Fruit fly (Drosophila melanogaster) whole organism, pupa: ENCODE data around the gene IFT54.
A peak's percentile ranks its signal among the peaks of the same experiment; 100 is the strongest.

ENCODE experiments used
- CG10348 ChIP-seq: fragments of 200-800 bp; sonication (Bioruptor generic); IDR thresholded peaks from 2 replicates; pipeline ENCODE4 v1.3.6; 2022; ENCODE audit warnings: missing biosample characterization, missing genetic modification characterization
- CG12605 ChIP-seq: fragments of 200-800 bp; sonication (Bioruptor generic); IDR thresholded peaks from 2 replicates; pipeline ENCODE4 v1.3.6; 2022; ENCODE audit warnings: missing biosample characterization, missing genetic modification characterization
- CG13204 ChIP-seq: fragments of 200-800 bp; sonication (Bioruptor generic); optimal IDR thresholded peaks from 2 replicates; lab custom pipeline; 2018; ENCODE audit warnings: missing biosample characterization, mild to moderate bottlenecking, missing genetic modification characterization, moderate library complexity
- CG14655 ChIP-seq: fragments of 200-800 bp; sonication (Bioruptor generic); optimal IDR thresholded peaks from 3 replicates; lab custom pipeline; 2017; ENCODE audit warnings: mild to moderate bottlenecking, missing biosample characterization, missing genetic modification reagents, missing genetic modification characterization
- CG15710 ChIP-seq: fragments of 200-800 bp; sonication (Bioruptor generic); optimal IDR thresholded peaks from 2 replicates; lab custom pipeline; 2018; ENCODE audit warnings: missing biosample characterization, mild to moderate bottlenecking, missing genetic modification characterization, moderate library complexity
- CG17806 ChIP-seq: fragments of 200-800 bp; sonication (Bioruptor generic); optimal IDR thresholded peaks from 2 replicates; lab custom pipeline; 2018; ENCODE audit warnings: missing biosample characterization, mild to moderate bottlenecking, missing genetic modification characterization, moderate library complexity
- CG32121 ChIP-seq: fragments of 200-800 bp; sonication (Bioruptor generic); IDR thresholded peaks from 2 replicates; pipeline ENCODE4 v1.3.6; 2022; ENCODE audit warnings: missing biosample characterization, missing genetic modification characterization
- CG34367 ChIP-seq: fragments of 200-800 bp; sonication (Bioruptor generic); optimal IDR thresholded peaks from 2 replicates; lab custom pipeline; 2018; ENCODE audit warnings: missing biosample characterization, mild to moderate bottlenecking, missing genetic modification characterization
- CG4496 ChIP-seq: fragments of 200-800 bp; sonication (Bioruptor generic); IDR thresholded peaks from 3 replicates; pipeline ENCODE4 v1.3.6; 2022; ENCODE audit warnings: missing biosample characterization, missing genetic modification characterization
- CG8159 ChIP-seq: fragments of 200-800 bp; sonication (Bioruptor generic); optimal IDR thresholded peaks from 3 replicates; lab custom pipeline; 2018; ENCODE audit warnings: missing biosample characterization, mild to moderate bottlenecking, missing genetic modification characterization, moderate library complexity
- CG8301 ChIP-seq: fragments of 200-800 bp; sonication (Bioruptor generic); optimal IDR thresholded peaks from 2 replicates; lab custom pipeline; 2018; ENCODE audit warnings: missing biosample characterization, mild to moderate bottlenecking, missing genetic modification characterization
- CG9948 ChIP-seq: fragments of 200-800 bp; sonication (Bioruptor generic); optimal IDR thresholded peaks from 2 replicates; lab custom pipeline; 2018; ENCODE audit warnings: missing biosample characterization, mild to moderate bottlenecking, missing genetic modification characterization, moderate library complexity
- D1 ChIP-seq: fragments of 200-800 bp; sonication (Bioruptor generic); optimal IDR thresholded peaks from 2 replicates; lab custom pipeline; 2018; ENCODE audit warnings: missing biosample characterization, mild to moderate bottlenecking, missing genetic modification characterization, moderate library complexity
- EcR ChIP-seq: fragments of 200-800 bp; sonication (Bioruptor generic); optimal IDR thresholded peaks from 3 replicates; lab custom pipeline; 2019; ENCODE audit warnings: missing biosample characterization, missing genetic modification characterization, mild to moderate bottlenecking, moderate library complexity, missing genetic modification reagents
- Ets98B ChIP-seq: fragments of 200-800 bp; sonication (Bioruptor generic); IDR thresholded peaks from 2 replicates; pipeline ENCODE4 v1.3.6; 2022; ENCODE audit warnings: missing biosample characterization, missing genetic modification characterization
- Pif1A ChIP-seq: fragments of 200-800 bp; sonication (Bioruptor generic); optimal IDR thresholded peaks from 3 replicates; lab custom pipeline; 2016; ENCODE audit warnings: missing biosample characterization, missing genetic modification characterization
- Pif1B ChIP-seq: fragments of 200-800 bp; sonication (Bioruptor generic); optimal IDR thresholded peaks from 3 replicates; lab custom pipeline; 2016; ENCODE audit warnings: missing biosample characterization, missing genetic modification characterization
- Snoo ChIP-seq: fragments of 200-800 bp; sonication (Bioruptor generic); optimal IDR thresholded peaks from 3 replicates; lab custom pipeline; 2017; ENCODE audit warnings: missing biosample characterization, mild to moderate bottlenecking, missing genetic modification characterization, inconsistent platforms
- fd96Ca ChIP-seq: fragments of 200-800 bp; sonication (Bioruptor generic); IDR thresholded peaks from 3 replicates; pipeline ENCODE4 v1.3.6; 2022; ENCODE audit warnings: missing biosample characterization, missing genetic modification characterization
- gl ChIP-seq: fragments of 200-800 bp; sonication (Bioruptor generic); optimal IDR thresholded peaks from 2 replicates; lab custom pipeline; 2018; ENCODE audit warnings: missing biosample characterization, mild to moderate bottlenecking, missing genetic modification characterization
- rn ChIP-seq: fragments of 200-800 bp; sonication (Bioruptor generic); IDR thresholded peaks from 2 replicates; pipeline ENCODE4 v1.3.6; 2022; ENCODE audit warnings: missing biosample characterization, missing genetic modification characterization

IFT54 gene

DNA sequence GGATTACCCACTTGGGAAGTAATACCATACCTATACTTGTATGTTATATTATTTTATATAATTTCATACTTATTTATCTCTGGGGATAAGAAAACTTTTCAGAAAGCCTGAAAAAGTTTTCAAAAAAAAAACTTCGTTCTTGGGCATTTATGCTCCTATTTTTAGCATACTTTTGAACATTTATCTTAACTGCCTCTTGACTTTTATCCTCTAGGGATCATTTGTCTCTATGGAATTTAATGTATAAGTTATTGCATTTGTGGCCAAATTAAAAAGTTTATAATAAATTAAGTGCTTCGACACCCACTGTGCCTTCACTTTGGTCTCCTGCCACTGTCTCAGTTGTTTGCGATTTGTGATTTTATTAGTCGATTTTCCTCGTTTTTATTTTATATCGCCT lies 21.9 kb upstream of the IFT54 start:
- TF ChIP-seq CG34367 = no peak
- no peak for TF ChIP-seq EcR (GFP tag; lab: Kevin White, UChicago)
- peak; percentile 17 for TF ChIP-seq CG17806 (tag; lab: Kevin White, UChicago)
- peak; percentile 28; the same call in 1 of the 3 replicates for TF ChIP-seq CG4496
- peak; percentile 37 for TF ChIP-seq Pif1A
- TF ChIP-seq fd96Ca = no peak
- no peak for TF ChIP-seq CG10348
- TF ChIP-seq Ets98B (GFP tag; lab: Robert Waterston, UW) = no peak
- no peak for TF ChIP-seq rn (GFP tag; lab: Robert Waterston, UW)
- peak; percentile 10 for TF ChIP-seq Snoo (tag; lab: Kevin White, UChicago)
- peak; percentile 19 for TF ChIP-seq Pif1B (GFP tag; lab: Kevin White, UChicago)
- TF ChIP-seq CG14655 (GFP tag; lab: Kevin White, UChicago) = peak; percentile 79
- TF ChIP-seq gl (tag; lab: Kevin White, UChicago) = no peak
- TF ChIP-seq CG8301 = peak; percentile 67
- TF ChIP-seq CG12605 (GFP tag; lab: Robert Waterston, UW) = no peak
- TF ChIP-seq CG8159 (tag; lab: Kevin White, UChicago) = peak; percentile 15
- TF ChIP-seq CG9948 (tag; lab: Kevin White, UChicago) = peak; percentile 51

- TF ChIP-seq CG12605 (GFP tag; lab: Robert Waterston, UW) = 0 out of 2 replicates have a peak, but pooled peaks have one; percentile 17
- no peak for TF ChIP-seq CG32121 (GFP tag; lab: Robert Waterston, UW)
- TF ChIP-seq EcR (GFP tag; lab: Kevin White, UChicago) = no peak
- peak; percentile 45; the same call in 1 of the 2 replicates for TF ChIP-seq Ets98B (GFP tag; lab: Robert Waterston, UW)
- TF ChIP-seq rn (GFP tag; lab: Robert Waterston, UW) = no peak
- TF ChIP-seq CG13204 (GFP tag; lab: Kevin White, UChicago) = peak; percentile 23
- TF ChIP-seq D1 (tag; lab: Kevin White, UChicago) = peak; percentile 11
- no peak for TF ChIP-seq CG8159 (tag; lab: Kevin White, UChicago)
- TF ChIP-seq CG4496 = peak; percentile 34; the same call in 2 of the 3 replicates
- no peak for TF ChIP-seq fd96Ca
- no peak for TF ChIP-seq CG34367
- TF ChIP-seq, all 21 proteins: peak for 5
These were observed 19.8 kb upstream of the IFT54 start for dm6 chr3R:14282215-14283041.

dm6 chr3R:14283042-14283626 lies 19.1 kb upstream of the IFT54 start:
- TF ChIP-seq CG12605 (GFP tag; lab: Robert Waterston, UW) (no peak), CG8301 (peak; percentile 63), rn (GFP tag; lab: Robert Waterston, UW) (no peak), CG17806 (tag; lab: Kevin White, UChicago) (peak; percentile 18), Ets98B (GFP tag; lab: Robert Waterston, UW) (no peak), CG34367 (peak; percentile 37), CG32121 (GFP tag; lab: Robert Waterston, UW) (no peak), CG4496 (no peak), CG13204 (GFP tag; lab: Kevin White, UChicago) (no peak), CG15710 (tag; lab: Kevin White, UChicago) (peak; percentile 47), Pif1A (peak; percentile 28), CG14655 (GFP tag; lab: Kevin White, UChicago) (peak; percentile 75), Pif1B (GFP tag; lab: Kevin White, UChicago) (no peak), Snoo (tag; lab: Kevin White, UChicago) (peak; percentile 68), CG9948 (tag; lab: Kevin White, UChicago) (peak; percentile 77), D1 (tag; lab: Kevin White, UChicago) (no peak), CG10348 (no peak), CG8159 (tag; lab: Kevin White, UChicago) (peak; percentile 57), fd96Ca (no peak), gl (tag; lab: Kevin White, UChicago) (no peak), EcR (GFP tag; lab: Kevin White, UChicago) (peak; percentile 67)
- TF ChIP-seq, all 21 proteins: peak for 10

DNA sequence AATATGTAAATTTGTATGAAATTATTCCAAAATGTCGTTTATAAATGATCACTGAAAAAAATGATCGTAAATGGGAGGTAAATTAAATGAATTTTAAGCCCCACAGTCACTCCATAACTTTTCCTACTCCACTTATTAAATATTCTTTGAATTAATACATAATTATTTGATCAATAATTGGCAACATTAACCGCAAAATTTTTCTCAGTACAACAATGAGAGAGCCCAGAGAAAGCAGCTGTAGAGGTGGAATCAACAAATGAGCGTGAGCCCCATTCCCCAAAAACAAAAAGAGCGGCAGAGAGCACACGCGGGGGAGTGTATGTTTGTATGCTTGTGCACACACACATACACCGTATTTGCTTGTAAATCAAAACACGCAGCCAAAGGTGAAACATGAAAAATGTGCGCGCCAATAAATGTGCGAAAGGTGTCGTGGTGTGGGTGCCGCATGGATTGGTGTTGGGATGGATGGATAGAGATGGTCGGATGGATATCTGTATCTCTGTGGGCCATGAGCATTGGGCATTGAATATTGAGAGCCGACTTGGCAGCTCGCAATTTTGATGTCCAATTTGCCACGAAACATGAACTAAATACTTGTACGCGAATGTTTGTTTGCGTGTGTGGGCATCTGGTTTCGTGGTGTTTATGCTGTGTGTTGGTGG lies 18.3 kb upstream of the IFT54 start:
- TF ChIP-seq CG32121 (GFP tag; lab: Robert Waterston, UW) (no peak), CG14655 (GFP tag; lab: Kevin White, UChicago) (peak; percentile 97), CG17806 (tag; lab: Kevin White, UChicago) (peak; percentile 95), CG10348 (no peak), CG34367 (peak; percentile 96), CG13204 (GFP tag; lab: Kevin White, UChicago) (peak; percentile 81), CG9948 (tag; lab: Kevin White, UChicago) (peak; percentile 97), Snoo (tag; lab: Kevin White, UChicago) (peak; percentile 98), CG12605 (GFP tag; lab: Robert Waterston, UW) (no peak), Pif1A (peak; percentile 93), gl (tag; lab: Kevin White, UChicago) (peak; percentile 87), fd96Ca (no peak), EcR (GFP tag; lab: Kevin White, UChicago) (peak; percentile 3), Ets98B (GFP tag; lab: Robert Waterston, UW) (no peak), rn (GFP tag; lab: Robert Waterston, UW) (no peak), CG8301 (peak; percentile 98), Pif1B (GFP tag; lab: Kevin White, UChicago) (peak; percentile 94), CG4496 (no peak), CG15710 (tag; lab: Kevin White, UChicago) (peak; percentile 96), D1 (tag; lab: Kevin White, UChicago) (peak; percentile 95), CG8159 (tag; lab: Kevin White, UChicago) (peak; percentile 96)
